Fruit fly (Drosophila melanogaster) whole organism, embryonic: ENCODE measurements around the gene CG15043.

ENCODE experiments used
- Adf1 ChIP-seq: fragments of 200-800 bp; sonication (Bioruptor generic); IDR thresholded peaks from 2 replicates; pipeline ENCODE4 v1.3.6; 2022; ENCODE audit warnings: missing biosample characterization, missing genetic modification characterization
- Antp ChIP-seq: fragments of 200-800 bp; sonication (Bioruptor generic); optimal IDR thresholded peaks from 3 replicates; lab custom pipeline; 2016; ENCODE audit warnings: missing biosample characterization, missing genetic modification characterization
- Atf3 ChIP-seq: fragments of 200-800 bp; sonication (Bioruptor generic); optimal IDR thresholded peaks from 3 replicates; lab custom pipeline; 2016; ENCODE audit warnings: missing biosample characterization, missing genetic modification characterization
- Blimp-1 ChIP-seq: fragments of 200-800 bp; sonication (Bioruptor generic); optimal IDR thresholded peaks from 3 replicates; lab custom pipeline; 2018; ENCODE audit warnings: missing biosample characterization, missing genetic modification characterization, mild to moderate bottlenecking, moderate library complexity, missing genetic modification reagents
- CG10267 ChIP-seq: fragments of 200-800 bp; sonication (Bioruptor generic); optimal IDR thresholded peaks from 2 replicates; lab custom pipeline; 2018; ENCODE audit warnings: missing biosample characterization, mild to moderate bottlenecking, missing genetic modification characterization, moderate library complexity
- CG10274 ChIP-seq: fragments of 200-800 bp; sonication (Bioruptor generic); optimal IDR thresholded peaks from 3 replicates; lab custom pipeline; 2017; ENCODE audit warnings: missing biosample characterization, mild to moderate bottlenecking, missing genetic modification characterization
- CG10654 ChIP-seq: fragments of 200-800 bp; sonication (Bioruptor generic); optimal IDR thresholded peaks from 2 replicates; lab custom pipeline; 2016; ENCODE audit warnings: missing biosample characterization, missing genetic modification characterization
- CG13123 ChIP-seq: fragments of 200-800 bp; sonication (Bioruptor generic); optimal IDR thresholded peaks from 2 replicates; lab custom pipeline; 2016; ENCODE audit warnings: missing biosample characterization, missing genetic modification characterization
- CG15479 ChIP-seq: fragments of 200-800 bp; sonication (Bioruptor generic); optimal IDR thresholded peaks from 3 replicates; lab custom pipeline; 2019; ENCODE audit warnings: missing biosample characterization, mild to moderate bottlenecking, missing genetic modification characterization, moderate library complexity
- CG17912 ChIP-seq: fragments of 200-800 bp; sonication (Bioruptor generic); optimal IDR thresholded peaks from 2 replicates; lab custom pipeline; 2018; ENCODE audit warnings: missing biosample characterization, mild to moderate bottlenecking, missing genetic modification characterization
- CG2202 ChIP-seq: fragments of 200-800 bp; sonication (Bioruptor generic); optimal IDR thresholded peaks from 2 replicates; lab custom pipeline; 2018; ENCODE audit warnings: missing biosample characterization, mild to moderate bottlenecking, missing genetic modification characterization
- CG30403 ChIP-seq: fragments of 200-800 bp; sonication (Bioruptor generic); optimal IDR thresholded peaks from 3 replicates; lab custom pipeline; 2016; ENCODE audit warnings: missing biosample characterization, missing genetic modification characterization
- CG33557 ChIP-seq: fragments of 200-800 bp; sonication (Bioruptor generic); optimal IDR thresholded peaks from 2 replicates; lab custom pipeline; 2019; ENCODE audit warnings: missing biosample characterization, mild to moderate bottlenecking, missing genetic modification characterization, moderate library complexity
- CG3838 ChIP-seq: fragments of 200-800 bp; sonication (Bioruptor generic); optimal IDR thresholded peaks from 3 replicates; lab custom pipeline; 2016; ENCODE audit warnings: missing biosample characterization, missing genetic modification characterization
- CG4617 ChIP-seq: fragments of 200-800 bp; sonication (Bioruptor generic); optimal IDR thresholded peaks from 3 replicates; lab custom pipeline; 2016; ENCODE audit warnings: missing biosample characterization, missing genetic modification characterization, borderline replicate concordance
- CG7357 ChIP-seq: fragments of 200-800 bp; sonication (Bioruptor generic); IDR thresholded peaks from 3 replicates; pipeline ENCODE4 v1.3.6; 2022; ENCODE audit warnings: missing biosample characterization, missing genetic modification characterization
- CG7556 ChIP-seq: fragments of 200-800 bp; sonication (Bioruptor generic); optimal IDR thresholded peaks from 2 replicates; lab custom pipeline; 2017; ENCODE audit warnings: missing biosample characterization, mild to moderate bottlenecking, missing genetic modification characterization
- CG7745 ChIP-seq: fragments of 200-800 bp; sonication (Bioruptor generic); optimal IDR thresholded peaks from 2 replicates; lab custom pipeline; 2018; ENCODE audit warnings: missing biosample characterization, mild to moderate bottlenecking, missing genetic modification characterization, moderate library complexity
- CG8924 ChIP-seq: fragments of 200-800 bp; optimal IDR thresholded peaks from 3 replicates; lab custom pipeline; 2019; ENCODE audit warnings: missing biosample characterization, mild to moderate bottlenecking, missing genetic modification characterization, moderate library complexity
- CG8944 ChIP-seq: fragments of 200-800 bp; sonication (Bioruptor generic); optimal IDR thresholded peaks from 3 replicates; lab custom pipeline; 2016; ENCODE audit warnings: missing biosample characterization, missing genetic modification characterization
- Dip3 ChIP-seq: fragments of 200-800 bp; sonication (Bioruptor generic); optimal IDR thresholded peaks from 3 replicates; lab custom pipeline; 2016; ENCODE audit warnings: missing biosample characterization, missing genetic modification characterization
- Doc3 ChIP-seq: fragments of 200-800 bp; sonication (Bioruptor generic); IDR thresholded peaks from 3 replicates; pipeline ENCODE4 v1.3.6; 2022; ENCODE audit warnings: missing biosample characterization, missing genetic modification characterization; ENCODE audit not compliant: partially characterized antibody
- Ets65A ChIP-seq: fragments of 200-800 bp; sonication (Bioruptor generic); peaks from one replicate; lab custom pipeline; 2016; ENCODE audit warnings: missing biosample characterization, missing genetic modification characterization
- Ets97D ChIP-seq: fragments of 200-800 bp; sonication (Bioruptor generic); optimal IDR thresholded peaks from 3 replicates; lab custom pipeline; 2016; ENCODE audit warnings: missing biosample characterization, missing genetic modification characterization
- Hr51 ChIP-seq, 2 experiments: fragments of 200-800 bp; sonication (Bioruptor generic); optimal IDR thresholded peaks; 2 replicates in 1 of 2; 3 replicates in 1 of 2; lab custom pipeline; 2016 to 2018; ENCODE audit warnings: missing biosample characterization in 2 of 2, missing genetic modification characterization in 2 of 2, mild to moderate bottlenecking in 1 of 2, moderate library complexity in 1 of 2
- Hr78 ChIP-seq, 2 experiments: fragments of 200-800 bp in 1 of 2; fragments of >200 bp in 1 of 2; sonication (Bioruptor generic) in 1 of 2; optimal IDR thresholded peaks; 2 replicates each; lab custom pipeline; 2017 to 2019; ENCODE audit warnings: missing biosample characterization in 2 of 2, missing genetic modification characterization in 2 of 2, mild to moderate bottlenecking in 1 of 2, moderate library complexity in 1 of 2
- MBD-R2 ChIP-seq: fragments of 200-800 bp; sonication (Bioruptor generic); IDR thresholded peaks from 2 replicates; pipeline ENCODE4 v1.3.6; 2022; ENCODE audit warnings: missing biosample characterization, missing genetic modification characterization
- Oli ChIP-seq: fragments of 200-800 bp; sonication (Bioruptor generic); optimal IDR thresholded peaks from 2 replicates; lab custom pipeline; 2018; ENCODE audit warnings: missing biosample characterization, mild to moderate bottlenecking, missing genetic modification characterization, moderate library complexity
- Side ChIP-seq: fragments of 200-800 bp; sonication (Bioruptor generic); optimal IDR thresholded peaks from 2 replicates; lab custom pipeline; 2016; ENCODE audit warnings: missing biosample characterization, missing genetic modification characterization
- Sox102F ChIP-seq: fragments of 200-800 bp; sonication (Bioruptor generic); optimal IDR thresholded peaks from 2 replicates; lab custom pipeline; 2018; ENCODE audit warnings: missing biosample characterization, mild to moderate bottlenecking, missing genetic modification characterization, moderate library complexity
- Stat92E ChIP-seq, 3 experiments: fragments of >200 bp in 2 of 3; fragments of 200-800 bp in 1 of 3; sonication (Bioruptor generic) in 1 of 3; optimal IDR thresholded peaks; 2 replicates each; lab custom pipeline; 2017 to 2019; ENCODE audit warnings: missing biosample characterization in 3 of 3, missing genetic modification characterization in 3 of 3, mild to moderate bottlenecking in 1 of 3, moderate library complexity in 1 of 3
- Tbp ChIP-seq: fragments of >200 bp; optimal IDR thresholded peaks from 2 replicates; lab custom pipeline; 2018; ENCODE audit warnings: missing biosample characterization, missing genetic modification characterization
- btn ChIP-seq: fragments of 200-800 bp; sonication (Bioruptor generic); optimal IDR thresholded peaks from 2 replicates; lab custom pipeline; 2016; ENCODE audit warnings: missing biosample characterization, missing genetic modification characterization
- chinmo ChIP-seq: fragments of 200-800 bp; sonication (Bioruptor generic); IDR thresholded peaks from 4 replicates; pipeline ENCODE4 v1.3.6; 2022; ENCODE audit warnings: missing biosample characterization, missing genetic modification characterization; ENCODE audit not compliant: partially characterized antibody
- cwo ChIP-seq: fragments of 200-800 bp; sonication (Bioruptor generic); optimal IDR thresholded peaks from 3 replicates; lab custom pipeline; 2017; ENCODE audit warnings: missing biosample characterization, missing genetic modification characterization, mild to moderate bottlenecking, moderate library complexity, missing genetic modification reagents
- dan ChIP-seq: fragments of 200-800 bp; sonication (Bioruptor generic); IDR thresholded peaks from 2 replicates; pipeline ENCODE4 v1.3.6; 2022; ENCODE audit warnings: missing biosample characterization, missing genetic modification characterization
- danr ChIP-seq: fragments of 200-800 bp; sonication (Bioruptor generic); IDR thresholded peaks from 2 replicates; pipeline ENCODE4 v1.3.6; 2022; ENCODE audit warnings: missing biosample characterization, missing genetic modification characterization
- dmrt11E ChIP-seq: fragments of 200-800 bp; sonication (Bioruptor generic); optimal IDR thresholded peaks from 3 replicates; lab custom pipeline; 2018; ENCODE audit warnings: missing biosample characterization, mild to moderate bottlenecking, missing genetic modification characterization, moderate library complexity
- gcm2 ChIP-seq: fragments of 200-800 bp; sonication (Bioruptor generic); optimal IDR thresholded peaks from 2 replicates; lab custom pipeline; 2016; ENCODE audit warnings: missing biosample characterization, missing genetic modification characterization
- grn ChIP-seq: fragments of 200-800 bp; sonication (Bioruptor generic); optimal IDR thresholded peaks from 3 replicates; lab custom pipeline; 2017; ENCODE audit warnings: missing biosample characterization, missing genetic modification characterization
- inv ChIP-seq: fragments of 200-800 bp; sonication (Bioruptor generic); IDR thresholded peaks from 2 replicates; pipeline ENCODE4 v1.3.6; 2022; ENCODE audit warnings: missing biosample characterization, missing genetic modification characterization; ENCODE audit not compliant: partially characterized antibody
- nmo ChIP-seq: fragments of 200-800 bp; sonication (Bioruptor generic); optimal IDR thresholded peaks from 2 replicates; lab custom pipeline; 2018; ENCODE audit warnings: missing biosample characterization, mild to moderate bottlenecking, missing genetic modification characterization, moderate library complexity
- psq ChIP-seq: fragments of 200-800 bp; sonication (Bioruptor generic); optimal IDR thresholded peaks from 2 replicates; lab custom pipeline; 2017; ENCODE audit warnings: missing biosample characterization, missing genetic modification characterization
- row ChIP-seq: fragments of 200-800 bp; sonication (Bioruptor generic); IDR thresholded peaks from 3 replicates; pipeline ENCODE4 v1.3.6; 2022; ENCODE audit warnings: missing biosample characterization, missing genetic modification characterization
- scrt ChIP-seq: fragments of 200-800 bp; sonication (Bioruptor generic); optimal IDR thresholded peaks from 2 replicates; lab custom pipeline; 2018; ENCODE audit warnings: missing biosample characterization, mild to moderate bottlenecking, missing genetic modification characterization, moderate library complexity
- shn ChIP-seq: fragments of 200-800 bp; sonication (Bioruptor generic); optimal IDR thresholded peaks from 3 replicates; lab custom pipeline; 2016; ENCODE audit warnings: missing biosample characterization, missing genetic modification characterization
- sna ChIP-seq: fragments of 200-800 bp; sonication (Bioruptor generic); IDR thresholded peaks from 2 replicates; pipeline ENCODE4 v1.3.6; 2022; ENCODE audit warnings: missing biosample characterization, missing genetic modification characterization; ENCODE audit not compliant: partially characterized antibody
- trh ChIP-seq: fragments of 200-800 bp; sonication (Bioruptor generic); optimal IDR thresholded peaks from 2 replicates; lab custom pipeline; 2016; ENCODE audit warnings: missing biosample characterization, missing genetic modification characterization
- wdn ChIP-seq: fragments of 200-800 bp; sonication (Bioruptor generic); IDR thresholded peaks from 2 replicates; pipeline ENCODE4 v1.3.6; 2022; ENCODE audit warnings: missing biosample characterization, missing genetic modification characterization

The CG15043 gene

DNA sequence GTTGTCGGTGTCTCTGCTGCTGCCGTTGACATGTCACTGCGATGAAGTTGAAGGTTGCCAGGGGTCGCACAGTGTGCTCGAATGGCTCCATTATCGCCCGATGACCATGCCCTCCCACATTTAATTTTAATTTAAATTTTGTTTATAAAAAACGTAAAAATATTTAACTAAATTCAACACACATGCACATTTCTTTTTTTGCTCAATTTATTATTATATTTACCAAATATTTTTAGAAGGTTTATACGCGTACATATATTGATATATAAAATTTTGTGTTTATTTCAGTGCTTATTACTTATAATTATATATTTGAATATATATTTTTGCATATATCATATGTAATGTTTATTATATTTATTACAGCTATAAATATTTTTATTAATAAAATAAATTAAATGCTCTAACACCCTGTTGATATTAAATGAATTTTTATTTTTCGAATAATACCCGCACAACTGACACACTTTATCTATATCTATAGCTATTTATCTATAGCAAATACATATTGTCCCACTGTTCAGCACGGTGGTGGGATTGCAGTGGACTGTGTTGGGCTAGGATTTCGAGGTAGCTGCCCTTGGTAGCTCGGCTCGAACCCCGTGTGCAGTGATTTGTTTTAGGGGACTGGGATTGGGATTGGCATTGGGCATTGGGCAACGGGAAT lies 29.3 kb upstream of the CG15043 start (continued):
- TF ChIP-seq psq (GFP tag; lab: Kevin White, UChicago) = no peak
- no peak for TF ChIP-seq inv
- TF ChIP-seq nmo (GFP tag; lab: Kevin White, UChicago) = peak; percentile 54
- no peak for TF ChIP-seq CG10267 (tag; lab: Kevin White, UChicago)
- TF ChIP-seq CG10654 (GFP tag; lab: Kevin White, UChicago) = no peak
- TF ChIP-seq CG2202 = no peak
- no peak for TF ChIP-seq CG15479 (GFP tag; lab: Kevin White, UChicago)
- TF ChIP-seq CG7745 = no peak
- TF ChIP-seq dan (GFP tag; lab: Robert Waterston, UW) = no peak
- TF ChIP-seq Hr51 (GFP tag; optimal IDR thresholded peaks at IDR 0.05; lab: Kevin White, UChicago) = peak in 1 of 2 experiments; percentile 23
- TF ChIP-seq Atf3 = no peak
- TF ChIP-seq CG17912 (GFP tag; lab: Kevin White, UChicago) = no peak
- no peak for TF ChIP-seq Side (GFP tag; lab: Kevin White, UChicago)
- TF ChIP-seq shn = no peak
- TF ChIP-seq Hr78 (GFP tag; optimal IDR thresholded peaks at IDR 0.05; lab: Kevin White, UChicago) = peak in 1 of 2 experiments; percentile 70
- TF ChIP-seq grn (GFP tag; lab: Kevin White, UChicago) = no peak
- peak; percentile 29 for TF ChIP-seq CG8924 (tag; lab: Kevin White, UChicago)
- TF ChIP-seq btn (GFP tag; lab: Kevin White, UChicago) = no peak
- TF ChIP-seq row = peak; percentile 34; the same call in 1 of the 3 replicates
- no peak for TF ChIP-seq scrt
- TF ChIP-seq Doc3 (GFP tag; lab: Robert Waterston, UW) = no peak
- peak; percentile 39 for TF ChIP-seq Ets65A (GFP tag; lab: Kevin White, UChicago)
- no peak for TF ChIP-seq Antp (GFP tag; lab: Kevin White, UChicago)
- TF ChIP-seq CG8944 = no peak
- TF ChIP-seq Adf1 (GFP tag; lab: Robert Waterston, UW) = no peak
- no peak for TF ChIP-seq Sox102F (GFP tag; lab: Kevin White, UChicago)
- no peak for TF ChIP-seq Blimp-1
- TF ChIP-seq dmrt11E (tag; lab: Kevin White, UChicago) = peak; percentile 58
- no peak for TF ChIP-seq MBD-R2 (GFP tag; lab: Robert Waterston, UW)
- TF ChIP-seq CG10274 (GFP tag; lab: Kevin White, UChicago) = no peak
- no peak for TF ChIP-seq danr (GFP tag; lab: Robert Waterston, UW)
- TF ChIP-seq CG33557 = peak; percentile 45
- no peak for TF ChIP-seq CG13123 (GFP tag; lab: Kevin White, UChicago)
- TF ChIP-seq Stat92E (GFP tag; optimal IDR thresholded peaks at IDR 0.05; lab: Kevin White, UChicago) = no peak
- no peak for TF ChIP-seq gcm2 (GFP tag; lab: Kevin White, UChicago)
- TF ChIP-seq CG30403 (GFP tag; lab: Kevin White, UChicago) = no peak
- TF ChIP-seq CG3838 (GFP tag; lab: Kevin White, UChicago) = no peak
- no peak for TF ChIP-seq Tbp (GFP tag; lab: Kevin White, UChicago)
- no peak for TF ChIP-seq Ets97D
- no peak for TF ChIP-seq CG4617
- peak; percentile 8 for TF ChIP-seq Oli (tag; lab: Kevin White, UChicago)
- no peak for TF ChIP-seq sna (GFP tag; lab: Robert Waterston, UW)
- no peak for TF ChIP-seq Dip3 (GFP tag; lab: Kevin White, UChicago)
- no peak for TF ChIP-seq chinmo
- no peak for TF ChIP-seq cwo (GFP tag; lab: Kevin White, UChicago)
- no peak for TF ChIP-seq trh (GFP tag; lab: Kevin White, UChicago)
- peak; percentile 36 for TF ChIP-seq CG7556 (GFP tag; lab: Kevin White, UChicago)
- no peak for TF ChIP-seq CG7357 (GFP tag; lab: Robert Waterston, UW)
- TF ChIP-seq wdn (GFP tag; lab: Robert Waterston, UW) = no peak
